Worm (Caenorhabditis elegans) whole organism, L1 larva: ENCODE measurements around the gene ttr-19.

Experiments
- elt-2 ChIP-seq: sonication (generic microtip); optimal IDR thresholded peaks from 2 replicates; lab custom pipeline; 2016; ENCODE audit warnings: missing genetic modification characterization, mild to moderate bottlenecking, inconsistent platforms, missing compliant biosample characterization, missing genetic modification reagents
- fkh-10 ChIP-seq: sonication (generic microtip); optimal IDR thresholded peaks from 2 replicates; lab custom pipeline; 2017; ENCODE audit warnings: missing biosample characterization, missing genetic modification reagents, missing genetic modification characterization
- fos-1 ChIP-seq: fragments of 150-350 bp; optimal IDR thresholded peaks from 2 replicates; lab custom pipeline; 2014; ENCODE audit warnings: missing biosample characterization, missing genetic modification characterization
- grh-1 ChIP-seq: fragments of 200-800 bp; sonication (Bioruptor generic); IDR thresholded peaks from 2 replicates; pipeline ENCODE4 v1.3.6; 2022; ENCODE audit warnings: missing genetic modification reagents, missing genetic modification characterization, missing compliant biosample characterization
- jun-1 ChIP-seq: fragments of 150-350 bp; optimal IDR thresholded peaks from 2 replicates; lab custom pipeline; 2014; ENCODE audit warnings: missing biosample characterization, missing genetic modification reagents, missing genetic modification characterization
- lin-39 ChIP-seq: fragments of 150-350 bp; optimal IDR thresholded peaks from 2 replicates; lab custom pipeline; 2014; ENCODE audit warnings: missing biosample characterization, missing genetic modification reagents, missing genetic modification characterization
- mdl-1 ChIP-seq, 2 experiments: fragments of 150-350 bp; optimal IDR thresholded peaks; 2 replicates each; lab custom pipeline; 2014 to 2017; ENCODE audit warnings: missing biosample characterization in 2 of 2, missing genetic modification characterization in 2 of 2, inconsistent platforms in 1 of 2
- nhr-77 ChIP-seq: fragments of 150-350 bp; optimal IDR thresholded peaks from 2 replicates; lab custom pipeline; 2014; ENCODE audit warnings: missing biosample characterization, missing genetic modification characterization
- skn-1 ChIP-seq: fragments of 150-350 bp; optimal IDR thresholded peaks from 2 replicates; lab custom pipeline; 2014; ENCODE audit warnings: missing biosample characterization, missing genetic modification characterization
- snu-23 ChIP-seq: sonication (generic microtip); optimal IDR thresholded peaks from 2 replicates; lab custom pipeline; 2016; ENCODE audit warnings: missing genetic modification characterization, missing compliant biosample characterization
- ztf-11 ChIP-seq, 2 experiments: sonication (generic microtip); optimal IDR thresholded peaks; 2 replicates each; lab custom pipeline; 2016 to 2017; ENCODE audit warnings: missing genetic modification characterization in 2 of 2, missing biosample characterization in 1 of 2, missing compliant biosample characterization in 1 of 2

DNA sequence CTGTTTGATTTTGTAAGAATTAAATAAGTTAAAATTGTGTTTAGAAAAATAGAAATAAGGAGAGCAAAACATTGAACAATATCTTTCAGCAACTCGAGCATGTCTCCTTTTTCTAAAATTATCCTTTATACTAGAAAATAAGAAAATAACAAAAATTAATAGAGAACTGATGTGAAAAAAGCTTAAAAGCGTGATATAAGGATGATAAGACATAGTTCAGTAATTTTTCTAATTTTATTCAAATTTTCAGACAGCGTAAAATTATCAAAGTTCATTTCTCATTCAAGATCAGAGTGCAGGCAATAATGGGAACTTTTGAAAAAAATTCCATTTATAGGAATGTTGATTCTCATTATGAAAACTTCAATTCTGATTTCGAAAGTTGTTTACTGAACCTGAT lies 6.1 kb upstream of the ttr-19 start, which contains the start of gene str-182:
- no peak for TF ChIP-seq fos-1
- TF ChIP-seq fkh-10 (GFP tag; lab: Kevin White, UChicago), result no peak
- no peak for TF ChIP-seq jun-1 (tag; lab: Kevin White, UChicago)
- TF ChIP-seq elt-2 (tag; lab: Kevin White, UChicago), result no peak
- TF ChIP-seq snu-23 (GFP tag; lab: Kevin White, UChicago), result no peak
- TF ChIP-seq ztf-11 (tag; optimal IDR thresholded peaks at IDR 0.05; lab: Kevin White, UChicago), result no peak
- TF ChIP-seq lin-39 (tag; lab: Kevin White, UChicago), result no peak
- TF ChIP-seq grh-1 (GFP tag; lab: Robert Waterston, UW), result no peak
- no peak for TF ChIP-seq skn-1
- no peak for TF ChIP-seq mdl-1 (tag; optimal IDR thresholded peaks at IDR 0.05; lab: Kevin White, UChicago)
- TF ChIP-seq nhr-77, result no peak
